Worm (Caenorhabditis elegans): ENCODE data around the gene pho-5.

pho-5 gene

DNA sequence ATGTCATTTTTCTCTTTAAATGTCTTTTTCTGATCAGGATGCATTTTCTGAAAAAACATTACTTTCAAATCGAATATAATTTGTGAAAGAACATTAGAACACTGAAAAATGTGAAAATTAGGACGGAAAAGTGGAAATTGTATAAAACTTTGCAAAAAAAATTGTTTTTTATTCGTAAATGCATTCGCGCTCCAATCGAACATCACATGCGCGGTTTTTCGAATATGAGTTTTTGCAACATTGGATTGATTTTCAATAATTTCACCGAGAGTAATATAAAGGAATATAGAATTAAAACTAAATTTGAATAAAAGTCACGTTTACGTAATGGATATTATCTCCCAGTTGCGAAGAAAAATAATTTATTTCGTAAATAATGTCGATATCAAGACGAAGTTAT is 8.5 kb downstream of the pho-5 start, which contains the start of the genes spot-1 and B0361.11 (continued):
- no peak for TF ChIP-seq ztf-11 (tag; optimal IDR thresholded peaks at IDR 0.05)
- peak; percentile 15 for TF ChIP-seq elt-2 (tag; optimal IDR thresholded peaks at IDR 0.05)
- no peak for TF ChIP-seq unc-39 (tag; optimal IDR thresholded peaks at IDR 0.05)
- TF ChIP-seq fkh-10 (GFP tag; optimal IDR thresholded peaks at IDR 0.05) = no peak
- TF ChIP-seq nhr-43 (tag; optimal IDR thresholded peaks at IDR 0.05; ENCODE audit: poor library complexity, severe bottlenecking) = peak; percentile 35
- no peak for TF ChIP-seq ceh-16 (tag; optimal IDR thresholded peaks at IDR 0.05)
- TF ChIP-seq R02D3.7 (tag; optimal IDR thresholded peaks at IDR 0.05) = peak; percentile 50
- no peak for TF ChIP-seq pqm-1 (tag; optimal IDR thresholded peaks at IDR 0.05)
- TF ChIP-seq nhr-11 (tag; optimal IDR thresholded peaks at IDR 0.05) = no peak
- peak; percentile 19 for TF ChIP-seq ceh-28 (tag; optimal IDR thresholded peaks at IDR 0.05)
- TF ChIP-seq nhr-77 (tag; optimal IDR thresholded peaks at IDR 0.05) = no peak
- TF ChIP-seq unc-62 (GFP tag; optimal IDR thresholded peaks at IDR 0.05) = no peak
- TF ChIP-seq jun-1 (tag; optimal IDR thresholded peaks at IDR 0.05) = no peak
- TF ChIP-seq nhr-23 (tag; optimal IDR thresholded peaks at IDR 0.05) = peak; percentile 79

DNA sequence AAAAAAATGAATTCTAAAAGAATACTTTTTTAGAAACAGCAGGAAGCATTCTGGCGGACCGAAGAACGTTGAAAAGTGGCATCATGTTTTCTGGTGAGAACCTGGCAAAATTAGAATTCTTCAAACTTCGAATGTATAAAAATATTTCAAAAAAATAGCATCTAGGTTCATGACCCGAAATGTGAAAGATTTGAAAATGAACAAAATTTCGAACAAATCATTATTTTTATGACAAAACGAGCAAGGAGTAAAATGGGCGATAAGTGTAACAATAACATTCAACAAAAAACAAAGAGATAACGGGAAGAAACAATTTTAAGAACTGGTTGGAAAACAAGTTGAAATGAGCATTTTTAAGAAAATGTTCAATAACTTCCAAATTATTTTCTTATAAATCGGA is 10.4 kb downstream of the pho-5 start, which contains the start of gene psd-1:
Gene psd-1, minus strand, starts transcription at position 101 of the 400 bp plus-strand sequence.
- no peak for TF ChIP-seq R02D3.7 (tag; optimal IDR thresholded peaks at IDR 0.05)
- no peak for TF ChIP-seq snpc-4 (tag; optimal IDR thresholded peaks at IDR 0.05)
- no peak for TF ChIP-seq sea-2 (GFP tag; optimal IDR thresholded peaks at IDR 0.05)
- no peak for TF ChIP-seq egl-5 (tag; optimal IDR thresholded peaks at IDR 0.05)
- TF ChIP-seq ZK546.5 (tag; optimal IDR thresholded peaks at IDR 0.05) = no peak
- TF ChIP-seq ama-1 (optimal IDR thresholded peaks at IDR 0.05) = no peak
- TF ChIP-seq unc-39 (tag; optimal IDR thresholded peaks at IDR 0.05) = no peak
- TF ChIP-seq nhr-12 (tag; optimal IDR thresholded peaks at IDR 0.05) = no peak
- no peak for TF ChIP-seq elt-3 (tag; optimal IDR thresholded peaks at IDR 0.05)
- TF ChIP-seq ztf-4 (tag; optimal IDR thresholded peaks at IDR 0.05) = no peak
- no peak for TF ChIP-seq unc-62 (GFP tag; optimal IDR thresholded peaks at IDR 0.05)
- no peak for TF ChIP-seq nhr-76 (tag; optimal IDR thresholded peaks at IDR 0.05)
- no peak for TF ChIP-seq ceh-9 (tag; optimal IDR thresholded peaks at IDR 0.05)
- no peak for TF ChIP-seq lin-15B (tag; optimal IDR thresholded peaks at IDR 0.05)
- no peak for TF ChIP-seq lsy-12 (tag; optimal IDR thresholded peaks at IDR 0.05)
- no peak for TF ChIP-seq nhr-11 (tag; optimal IDR thresholded peaks at IDR 0.05)
- no peak for TF ChIP-seq nhr-43 (tag; optimal IDR thresholded peaks at IDR 0.05; ENCODE audit: poor library complexity, severe bottlenecking)

DNA sequence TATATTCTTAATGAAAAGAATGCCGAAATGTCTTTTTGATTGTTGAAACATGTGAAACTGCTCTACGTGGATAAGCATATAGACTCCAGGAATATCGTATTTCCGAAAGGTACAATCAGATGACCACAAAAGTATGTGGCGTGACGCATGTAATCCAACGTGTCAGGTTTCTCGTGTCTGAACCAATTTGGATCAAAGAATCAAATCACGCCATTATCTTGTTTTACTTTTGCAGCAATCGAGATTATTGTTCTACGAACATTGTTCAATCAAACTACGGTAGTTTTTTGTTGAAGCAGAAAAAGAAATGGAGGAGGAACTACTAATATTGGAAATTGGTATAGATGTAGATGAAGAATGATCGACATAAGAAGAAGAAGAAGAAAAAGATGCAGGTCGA is 12.0 kb downstream of the pho-5 start:
- TF ChIP-seq hmg-11 (tag; optimal IDR thresholded peaks at IDR 0.05) = no peak
- TF ChIP-seq lin-15B (tag; optimal IDR thresholded peaks at IDR 0.05) = no peak
- no peak for TF ChIP-seq elt-2 (tag; optimal IDR thresholded peaks at IDR 0.05)
- no peak for TF ChIP-seq egl-5 (tag; optimal IDR thresholded peaks at IDR 0.05)
- peak; percentile 31 for TF ChIP-seq nhr-25 (tag; optimal IDR thresholded peaks at IDR 0.05)
- TF ChIP-seq aly-2 (tag; optimal IDR thresholded peaks at IDR 0.05) = no peak
- no peak for TF ChIP-seq snpc-4 (tag; optimal IDR thresholded peaks at IDR 0.05)
- no peak for TF ChIP-seq lin-39 (tag; optimal IDR thresholded peaks at IDR 0.05)
- TF ChIP-seq nhr-76 (tag; optimal IDR thresholded peaks at IDR 0.05) = no peak
- no peak for TF ChIP-seq nhr-237 (tag; optimal IDR thresholded peaks at IDR 0.05)
- no peak for TF ChIP-seq mml-1 (tag; optimal IDR thresholded peaks at IDR 0.05)
- no peak for TF ChIP-seq pqm-1 (tag; optimal IDR thresholded peaks at IDR 0.05)
- TF ChIP-seq sea-2 (GFP tag; optimal IDR thresholded peaks at IDR 0.05) = no peak
- no peak for TF ChIP-seq ceh-16 (tag; optimal IDR thresholded peaks at IDR 0.05)
- TF ChIP-seq nhr-43 (tag; optimal IDR thresholded peaks at IDR 0.05; ENCODE audit: poor library complexity, severe bottlenecking) = peak; percentile 29
- no peak for TF ChIP-seq ceh-9 (tag; optimal IDR thresholded peaks at IDR 0.05)
- no peak for TF ChIP-seq ztf-11 (tag; optimal IDR thresholded peaks at IDR 0.05)
- peak; percentile 33 for TF ChIP-seq nhr-23 (tag; optimal IDR thresholded peaks at IDR 0.05)

DNA sequence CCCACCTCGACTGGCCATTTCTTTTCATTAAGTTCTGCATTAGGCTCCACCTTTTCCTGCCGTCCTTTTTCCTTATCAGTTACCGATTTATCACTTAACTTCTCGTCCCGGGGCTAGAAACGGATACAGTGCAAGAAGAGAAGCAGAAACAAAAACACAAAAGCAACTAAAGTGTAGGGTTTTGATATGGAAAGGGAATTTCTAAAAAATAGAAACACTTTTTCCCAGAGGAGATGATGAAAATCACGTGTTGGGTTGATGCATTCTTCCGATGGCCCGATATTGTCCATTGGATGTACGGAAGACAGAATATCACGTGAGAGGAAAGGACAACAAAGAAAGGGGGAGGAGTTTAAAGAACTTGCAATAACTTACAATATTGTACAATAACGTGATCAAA is 12.9 kb downstream of the pho-5 start:
- TF ChIP-seq ZK546.5 (tag; optimal IDR thresholded peaks at IDR 0.05) (no peak), lsy-12 (tag; optimal IDR thresholded peaks at IDR 0.05) (peak; percentile 46), egl-27 (tag; optimal IDR thresholded peaks at IDR 0.05) (peak; percentile 7), nhr-23 (tag; optimal IDR thresholded peaks at IDR 0.05) (peak; percentile 81), pqm-1 (tag; optimal IDR thresholded peaks at IDR 0.05) (peak; percentile 29), fkh-2 (tag; optimal IDR thresholded peaks at IDR 0.05) (no peak), nfya-1 (tag; optimal IDR thresholded peaks at IDR 0.05; ENCODE audit: insufficient read depth) (peak; percentile 16), R02D3.7 (tag; optimal IDR thresholded peaks at IDR 0.05) (no peak), daf-12 (tag; optimal IDR thresholded peaks at IDR 0.05) (no peak), elt-2 (tag; optimal IDR thresholded peaks at IDR 0.05) (peak; percentile 57), nhr-43 (tag; optimal IDR thresholded peaks at IDR 0.05; ENCODE audit: poor library complexity, severe bottlenecking) (peak; percentile 79), nhr-12 (tag; optimal IDR thresholded peaks at IDR 0.05) (no peak), elt-3 (tag; optimal IDR thresholded peaks at IDR 0.05) (peak; percentile 14 to 71 (median 37)), nhr-76 (tag; optimal IDR thresholded peaks at IDR 0.05) (no peak), pha-4 (tag; optimal IDR thresholded peaks at IDR 0.05) (peak; percentile 47), ama-1 (optimal IDR thresholded peaks at IDR 0.05) (peak; percentile 22), nhr-25 (tag; optimal IDR thresholded peaks at IDR 0.05) (peak; percentile 21)
